Worm (Caenorhabditis elegans): ENCODE data around the gene slc-25A21.
"Not testable (repeated sequence)": the region's sequence is repeated elsewhere in the genome, so short reads cannot be mapped to it uniquely, and the experiment has no call there.

ce11 chrX:16219710-16220109, 30.1 kb downstream of the slc-25A21 start, which contains the start of gene F23A7.3:
- TF ChIP-seq ztf-11 (tag; optimal IDR thresholded peaks at IDR 0.05); nhr-11 (tag; optimal IDR thresholded peaks at IDR 0.05); nhr-90 (tag; optimal IDR thresholded peaks at IDR 0.05; ENCODE audit: poor library complexity); lsy-2 (tag; optimal IDR thresholded peaks at IDR 0.05); aly-2 (tag; optimal IDR thresholded peaks at IDR 0.05); nhr-85 (tag); rnt-1 (tag; optimal IDR thresholded peaks at IDR 0.05); aha-1 (tag; optimal IDR thresholded peaks at IDR 0.05); nhr-20 (tag; optimal IDR thresholded peaks at IDR 0.05); unc-30 (tag; optimal IDR thresholded peaks at IDR 0.05); egl-13 (tag; optimal IDR thresholded peaks at IDR 0.05); lin-13 (GFP tag; optimal IDR thresholded peaks at IDR 0.05): not testable (repeated sequence)
